Worm (Caenorhabditis elegans) whole organism, L4 larva: ENCODE results near the gene nhr-164.

Source experiments
- F37D6.2 ChIP-seq: sonication (generic microtip); optimal IDR thresholded peaks from 2 replicates; lab custom pipeline; 2016; ENCODE audit warnings: mild to moderate bottlenecking, missing genetic modification characterization, missing compliant biosample characterization
- ceh-82 ChIP-seq: sonication (generic microtip); optimal IDR thresholded peaks from 2 replicates; lab custom pipeline; 2017; ENCODE audit warnings: missing biosample characterization, missing genetic modification characterization
- ces-1 ChIP-seq: fragments of 150-350 bp; sonication (generic microtip); optimal IDR thresholded peaks from 4 replicates; lab custom pipeline; 2014; ENCODE audit warnings: missing biosample characterization, missing genetic modification reagents, missing genetic modification characterization
- mdl-1 ChIP-seq, 2 experiments: fragments of 150-350 bp in 1 of 2; sonication (generic microtip) in 1 of 2; optimal IDR thresholded peaks; 2 replicates each; lab custom pipeline; 2014 to 2017; ENCODE audit warnings: missing biosample characterization in 2 of 2, missing genetic modification characterization in 2 of 2
- nhr-11 ChIP-seq: fragments of 150-350 bp; optimal IDR thresholded peaks from 2 replicates; lab custom pipeline; 2014; ENCODE audit warnings: missing biosample characterization, missing genetic modification characterization
- pqm-1 ChIP-seq: sonication (generic microtip); optimal IDR thresholded peaks from 2 replicates; lab custom pipeline; 2017; ENCODE audit warnings: missing biosample characterization, missing genetic modification characterization
- spr-3 ChIP-seq: fragments of 200-800 bp; sonication (Bioruptor generic); optimal IDR thresholded peaks from 2 replicates; lab custom pipeline; 2018; ENCODE audit warnings: mild to moderate bottlenecking, missing genetic modification characterization, missing compliant biosample characterization
- unc-62 ChIP-seq, 3 experiments: fragments of 150-350 bp in 1 of 3; sonication (generic microtip); optimal IDR thresholded peaks in 2 of 3; peaks in 1 of 3; 1 replicate in 1 of 3; 2 replicates in 2 of 3; lab custom pipeline; 2014 to 2017; ENCODE audit warnings: missing biosample characterization in 3 of 3, missing genetic modification characterization in 3 of 3, missing genetic modification reagents in 3 of 3, missing genotype in 1 of 3
- zag-1 ChIP-seq: fragments of 150-350 bp; optimal IDR thresholded peaks from 2 replicates; lab custom pipeline; 2014; ENCODE audit warnings: missing biosample characterization, missing genetic modification characterization
- ztf-11 ChIP-seq: fragments of 150-350 bp; optimal IDR thresholded peaks from 2 replicates; lab custom pipeline; 2014; ENCODE audit warnings: missing biosample characterization, missing genetic modification characterization

DNA sequence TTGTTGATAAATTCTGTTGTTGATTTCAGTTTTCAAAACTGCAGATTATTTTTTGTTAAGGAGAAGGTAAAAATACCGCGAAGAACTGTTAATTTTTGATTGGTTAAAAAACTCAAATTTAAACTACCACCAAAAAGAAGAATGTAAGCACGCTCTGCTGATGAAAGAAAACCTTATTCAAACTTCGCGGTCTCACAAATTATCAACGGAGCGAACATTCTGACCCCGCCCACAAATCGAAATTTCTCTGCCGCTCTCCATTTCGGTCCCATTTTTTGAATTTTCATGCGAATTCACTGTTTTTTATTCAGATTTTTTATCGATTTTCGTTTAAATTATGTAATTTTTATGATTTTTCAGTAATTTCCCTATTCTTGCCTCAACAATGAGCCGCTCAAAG is 46.0 kb downstream of the nhr-164 start, which contains the start of gene cyn-3:
- peak in 1 of 2 experiments; percentile 85 for TF ChIP-seq unc-62 (GFP tag; optimal IDR thresholded peaks at IDR 0.05 in 1 of 2; lab: Kevin White, UChicago)
- TF ChIP-seq unc-62 (tag; optimal IDR thresholded peaks at IDR 0.05; lab: Kevin White, UChicago) = no peak
- peak; percentile 69 for TF ChIP-seq nhr-11 (tag; lab: Kevin White, UChicago)
- TF ChIP-seq F37D6.2 (tag; lab: Kevin White, UChicago) = peak; percentile 45
- TF ChIP-seq zag-1 = no peak
- TF ChIP-seq mdl-1 (tag; optimal IDR thresholded peaks at IDR 0.05; lab: Kevin White, UChicago) = peak in 1 of 2 experiments; percentile 31
- TF ChIP-seq pqm-1 (tag; lab: Kevin White, UChicago) = no peak
- no peak for TF ChIP-seq ces-1 (GFP tag; lab: Kevin White, UChicago)
- no peak for TF ChIP-seq ztf-11 (tag; lab: Kevin White, UChicago)
- TF ChIP-seq ceh-82 (tag; lab: Kevin White, UChicago) = no peak
- TF ChIP-seq spr-3 (GFP tag; lab: Kevin White, UChicago) = no peak
